Worm (Caenorhabditis elegans): ENCODE measurements around the gene Y38H8A.4.

DNA sequence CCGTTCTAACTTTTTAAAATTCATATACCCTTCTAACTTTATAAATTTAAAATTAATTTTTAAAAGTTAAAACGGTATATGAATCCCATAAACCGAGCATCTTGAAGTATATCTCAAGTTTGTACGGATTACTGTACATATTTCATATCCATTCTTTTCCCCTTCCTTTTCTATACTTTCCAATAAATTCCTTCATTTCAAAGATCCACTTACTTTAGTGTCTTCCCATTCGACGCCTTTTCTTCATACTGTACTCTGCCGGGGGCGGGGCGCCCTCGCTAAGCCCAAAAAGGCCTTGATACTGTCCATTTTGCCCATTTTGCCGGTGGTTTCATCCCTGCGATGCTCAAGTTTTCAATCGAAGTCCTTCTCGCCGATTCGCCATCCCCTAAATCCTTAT lies 6.4 kb downstream of the Y38H8A.4 start, which contains the start of gene fezf-1:
- no peak for TF ChIP-seq snpc-3.4 (tag; optimal IDR thresholded peaks at IDR 0.05)
- TF ChIP-seq madf-6 (GFP tag; IDR thresholded peaks at IDR 0.05) = no peak
- TF ChIP-seq ama-1 (optimal IDR thresholded peaks at IDR 0.05) = no peak
- no peak for TF ChIP-seq ama-1 (GFP tag; optimal IDR thresholded peaks at IDR 0.05)
- no peak for TF ChIP-seq gei-17 (GFP tag; optimal IDR thresholded peaks at IDR 0.05)

Data from whole organism, young adult.